Fruit fly (Drosophila melanogaster): Measurements from ENCODE around the gene Mettl3.

Gene Mettl3

dm6 chr3R:24050690-24051440, 18.9 kb downstream of the Mettl3 start, which contains the start of the genes Atg6 and Pisd (continued):
- TF ChIP-seq CG3065 (GFP tag; optimal IDR thresholded peaks at IDR 0.05) = no peak
- no peak for TF ChIP-seq CG12236 (GFP tag; optimal IDR thresholded peaks at IDR 0.05)
- TF ChIP-seq aop (GFP tag; IDR thresholded peaks at IDR 0.05) = no peak
- peak; percentile 78 for TF ChIP-seq sens (GFP tag)
- peak; percentile 11 for TF ChIP-seq CG15479 (GFP tag; optimal IDR thresholded peaks at IDR 0.05)
- peak; percentile 30 for TF ChIP-seq CG7987 (GFP tag; optimal IDR thresholded peaks at IDR 0.05)
- peak; percentile 15 for TF ChIP-seq vfl (GFP tag; optimal IDR thresholded peaks at IDR 0.05)
- TF ChIP-seq CG4854 (GFP tag; optimal IDR thresholded peaks at IDR 0.05) = no peak
- no peak for TF ChIP-seq CG6791 (GFP tag; IDR thresholded peaks at IDR 0.05; ENCODE audit: partially characterized antibody)
- TF ChIP-seq CG4360 (GFP tag; IDR thresholded peaks at IDR 0.05) = peak; percentile 82
- TF ChIP-seq fd3F (GFP tag; optimal IDR thresholded peaks at IDR 0.05) = no peak
- no peak for TF ChIP-seq ap (GFP tag; IDR thresholded peaks at IDR 0.05)
- TF ChIP-seq Xrp1 (GFP tag; IDR thresholded peaks at IDR 0.05) = peak; percentile 46; the same call in 1 of the 2 replicates
- TF ChIP-seq prd (optimal IDR thresholded peaks at IDR 0.05) = no peak
- peak; percentile 42; the same call in 1 of the 3 replicates for TF ChIP-seq prd (GFP tag; IDR thresholded peaks at IDR 0.05)
- TF ChIP-seq CG17328 (GFP tag; IDR thresholded peaks at IDR 0.05) = 0 out of 2 replicates have a peak, but pooled peaks have one; percentile 39
- TF ChIP-seq pzg (GFP tag; optimal IDR thresholded peaks at IDR 0.05) = peak; percentile 65
- TF ChIP-seq Xbp1 (GFP tag; optimal IDR thresholded peaks at IDR 0.05) = peak; percentile 21
- no peak for TF ChIP-seq CG7357 (GFP tag; IDR thresholded peaks at IDR 0.05)
- no peak for TF ChIP-seq CG16813 (GFP tag; IDR thresholded peaks at IDR 0.05; ENCODE audit: partially characterized antibody)
- no peak for TF ChIP-seq Bdp1 (GFP tag; optimal IDR thresholded peaks at IDR 0.05)
- no peak for TF ChIP-seq zfh1 (GFP tag; IDR thresholded peaks at IDR 0.05)
- TF ChIP-seq CG8281 (tag; optimal IDR thresholded peaks at IDR 0.05) = no peak
- TF ChIP-seq so (GFP tag; IDR thresholded peaks at IDR 0.05) = no peak
- TF ChIP-seq CG6854 (GFP tag; optimal IDR thresholded peaks at IDR 0.05) = no peak
- no peak for TF ChIP-seq CG1647 (GFP tag; optimal IDR thresholded peaks at IDR 0.05)
- peak; percentile 89 for TF ChIP-seq Med (GFP tag)
- peak; percentile 5 for TF ChIP-seq CG12299 (tag; optimal IDR thresholded peaks at IDR 0.05)
- TF ChIP-seq CG9437 (GFP tag; optimal IDR thresholded peaks at IDR 0.05) = peak; percentile 1
- no peak for TF ChIP-seq Mad (GFP tag; optimal IDR thresholded peaks at IDR 0.05)
- no peak for TF ChIP-seq ase (GFP tag; IDR thresholded peaks at IDR 0.05)
- TF ChIP-seq hbn (GFP tag; IDR thresholded peaks at IDR 0.05; ENCODE audit: partially characterized antibody) = no peak
- no peak for TF ChIP-seq gcm (GFP tag; optimal IDR thresholded peaks at IDR 0.05)
- TF ChIP-seq dan (GFP tag; IDR thresholded peaks at IDR 0.05) = no peak
- TF ChIP-seq gce (GFP tag; IDR thresholded peaks at IDR 0.05) = no peak
- TF ChIP-seq kah (GFP tag; optimal IDR thresholded peaks at IDR 0.05) = no peak
- no peak for TF ChIP-seq gt (GFP tag; IDR thresholded peaks at IDR 0.05)
- TF ChIP-seq vnd (GFP tag; IDR thresholded peaks at IDR 0.05; ENCODE audit: partially characterized antibody) = 0 out of 3 replicates have a peak, but pooled peaks have one; percentile 1
- TF ChIP-seq croc (GFP tag; conservative IDR thresholded peaks at IDR 0.05) = no peak
- no peak for TF ChIP-seq cato (GFP tag; optimal IDR thresholded peaks at IDR 0.05; ENCODE audit: borderline replicate concordance)
- TF ChIP-seq bigmax (GFP tag; optimal IDR thresholded peaks at IDR 0.05) = peak; percentile 15
- peak; percentile 30 for TF ChIP-seq CG30403 (GFP tag; optimal IDR thresholded peaks at IDR 0.05)
- no peak for TF ChIP-seq zf30C (GFP tag; optimal IDR thresholded peaks at IDR 0.05)
- peak in 1 of 2 experiments; percentile 9 for TF ChIP-seq insv (GFP tag; optimal IDR thresholded peaks at IDR 0.05)
- no peak for TF ChIP-seq E2f1 (GFP tag; IDR thresholded peaks at IDR 0.05)
- TF ChIP-seq CG14860 (GFP tag; IDR thresholded peaks at IDR 0.05; ENCODE audit: partially characterized antibody) = no peak
- no peak for TF ChIP-seq CG9876 (GFP tag; optimal IDR thresholded peaks at IDR 0.05)
- TF ChIP-seq CG8944 (GFP tag; optimal IDR thresholded peaks at IDR 0.05) = no peak
- TF ChIP-seq TFAM (GFP tag; optimal IDR thresholded peaks at IDR 0.05) = no peak
- TF ChIP-seq CG12071 (GFP tag; optimal IDR thresholded peaks at IDR 0.05) = no peak

Measured in whole organism, embryonic.